Fruit fly (Drosophila melanogaster) whole organism, adult: Measurements from ENCODE around the gene CG9757.

Experiments used
- CG11617 ChIP-seq: fragments of 200-800 bp; sonication (Bioruptor generic); optimal IDR thresholded peaks from 2 replicates; lab custom pipeline; 2017; ENCODE audit warnings: mild to moderate bottlenecking, missing biosample characterization, missing genetic modification reagents, missing genetic modification characterization
- CG12768 ChIP-seq: fragments of 200-800 bp; sonication (Bioruptor generic); optimal IDR thresholded peaks from 2 replicates; lab custom pipeline; 2017; ENCODE audit warnings: missing biosample characterization, missing genetic modification characterization, mild to moderate bottlenecking, moderate library complexity, missing genetic modification reagents
- CG14711 ChIP-seq: fragments of 200-800 bp; sonication (Bioruptor generic); optimal IDR thresholded peaks from 2 replicates; lab custom pipeline; 2018; ENCODE audit warnings: missing biosample characterization, mild to moderate bottlenecking, missing genetic modification characterization, moderate library complexity
- CG1620 ChIP-seq: fragments of 200-800 bp; sonication (Bioruptor generic); optimal IDR thresholded peaks from 2 replicates; lab custom pipeline; 2016; ENCODE audit warnings: missing biosample characterization, missing genetic modification characterization
- CG33017 ChIP-seq: fragments of 200-800 bp; sonication (Bioruptor generic); optimal IDR thresholded peaks from 2 replicates; lab custom pipeline; 2018; ENCODE audit warnings: missing biosample characterization, mild to moderate bottlenecking, missing genetic modification characterization, moderate library complexity
- CG5204 ChIP-seq: fragments of 200-800 bp; sonication (Bioruptor generic); optimal IDR thresholded peaks from 2 replicates; lab custom pipeline; 2016; ENCODE audit warnings: missing biosample characterization, missing genetic modification characterization
- CG7045 ChIP-seq: fragments of 200-800 bp; sonication (Bioruptor generic); optimal IDR thresholded peaks from 2 replicates; lab custom pipeline; 2017; ENCODE audit warnings: missing biosample characterization, mild to moderate bottlenecking, missing genetic modification characterization
- CG7101 ChIP-seq: fragments of 200-800 bp; sonication (Bioruptor generic); optimal IDR thresholded peaks from 2 replicates; lab custom pipeline; 2018; ENCODE audit warnings: missing biosample characterization, mild to moderate bottlenecking, missing genetic modification characterization, moderate library complexity
- Clk ChIP-seq: fragments of 200-800 bp; sonication (Bioruptor generic); optimal IDR thresholded peaks from 2 replicates; lab custom pipeline; 2017; ENCODE audit warnings: missing biosample characterization, missing genetic modification characterization
- Crg-1 ChIP-seq: fragments of 200-800 bp; sonication (Bioruptor generic); optimal IDR thresholded peaks from 2 replicates; lab custom pipeline; 2016; ENCODE audit warnings: missing biosample characterization, missing genetic modification characterization
- Hr96 ChIP-seq: fragments of 200-800 bp; sonication (Bioruptor generic); optimal IDR thresholded peaks from 2 replicates; lab custom pipeline; 2016; ENCODE audit warnings: missing biosample characterization, missing genetic modification characterization
- Mnt ChIP-seq: fragments of 200-800 bp; sonication (Bioruptor generic); optimal IDR thresholded peaks from 2 replicates; lab custom pipeline; 2016; ENCODE audit warnings: missing biosample characterization, mild to moderate bottlenecking, missing genetic modification characterization
- bab1 ChIP-seq: fragments of 200-800 bp; sonication (Bioruptor generic); optimal IDR thresholded peaks from 3 replicates; lab custom pipeline; 2019; ENCODE audit warnings: missing biosample characterization, mild to moderate bottlenecking, missing genetic modification characterization, moderate library complexity
- cic ChIP-seq: fragments of 200-800 bp; sonication (Bioruptor generic); optimal IDR thresholded peaks from 2 replicates; lab custom pipeline; 2017; ENCODE audit warnings: missing biosample characterization, mild to moderate bottlenecking, missing genetic modification characterization, moderate library complexity
- cnc ChIP-seq, 2 experiments: fragments of >200 bp; optimal IDR thresholded peaks; 2 replicates each; lab custom pipeline; 2017
- kay ChIP-seq: fragments of 200-800 bp; sonication (Bioruptor generic); peaks from one replicate; lab custom pipeline; 2016; ENCODE audit warnings: missing biosample characterization, missing genetic modification characterization, borderline replicate concordance
- ovo ChIP-seq: fragments of 200-800 bp; sonication (Bioruptor generic); optimal IDR thresholded peaks from 2 replicates; lab custom pipeline; 2016; ENCODE audit warnings: missing biosample characterization, missing genetic modification characterization
- pad ChIP-seq: fragments of 200-800 bp; sonication (Bioruptor generic); optimal IDR thresholded peaks from 3 replicates; lab custom pipeline; 2017; ENCODE audit warnings: missing biosample characterization, missing genetic modification characterization, mild to moderate bottlenecking, moderate library complexity, missing genetic modification reagents
- tj ChIP-seq: fragments of 200-800 bp; sonication (Bioruptor generic); optimal IDR thresholded peaks from 3 replicates; lab custom pipeline; 2017; ENCODE audit warnings: missing biosample characterization, mild to moderate bottlenecking, missing genetic modification characterization, moderate library complexity
- toe ChIP-seq: fragments of 200-800 bp; sonication (Bioruptor generic); optimal IDR thresholded peaks from 2 replicates; lab custom pipeline; 2016; ENCODE audit warnings: missing biosample characterization, missing genetic modification characterization

CG9757 gene

dm6 chr3R:13617228-13617627 lies 5.0 kb upstream of the CG9757 start:
- TF ChIP-seq CG11617 (GFP tag; lab: Kevin White, UChicago) (no peak), kay (no peak), CG12768 (GFP tag; lab: Kevin White, UChicago) (no peak), cnc (optimal IDR thresholded peaks at IDR 0.05; lab: Kevin White, UChicago) (no peak), CG5204 (no peak), Crg-1 (GFP tag; lab: Kevin White, UChicago) (no peak), tj (GFP tag; lab: Kevin White, UChicago) (no peak), CG33017 (tag; lab: Kevin White, UChicago) (no peak), Clk (no peak), Mnt (GFP tag; lab: Kevin White, UChicago) (no peak), bab1 (no peak), CG7045 (no peak)

dm6 chr3R:13615617-13616016 lies 3.4 kb upstream of the CG9757 start, which contains the start of gene CG9269:
Gene CG9269 (plus strand): TSS chr3R:13615917.
- no peak for TF ChIP-seq Hr96
- no peak for TF ChIP-seq Crg-1 (GFP tag; lab: Kevin White, UChicago)
- no peak for TF ChIP-seq pad (GFP tag; lab: Kevin White, UChicago)
- no peak for TF ChIP-seq cnc (optimal IDR thresholded peaks at IDR 0.05; lab: Kevin White, UChicago)
- no peak for TF ChIP-seq CG14711 (tag; lab: Kevin White, UChicago)

- TF ChIP-seq Mnt (GFP tag; lab: Kevin White, UChicago) (no peak), CG33017 (tag; lab: Kevin White, UChicago) (no peak), Crg-1 (GFP tag; lab: Kevin White, UChicago) (no peak), CG5204 (no peak), cic (GFP tag; lab: Kevin White, UChicago) (no peak), ovo (GFP tag; lab: Kevin White, UChicago) (no peak), cnc (optimal IDR thresholded peaks at IDR 0.05; lab: Kevin White, UChicago) (no peak), kay (no peak), CG7045 (no peak), CG14711 (tag; lab: Kevin White, UChicago) (no peak), CG1620 (GFP tag; lab: Kevin White, UChicago) (no peak), tj (GFP tag; lab: Kevin White, UChicago) (no peak)
Observed at dm6 chr3R:13615007-13615406, 2.8 kb upstream of the CG9757 start.

- TF ChIP-seq CG14711 (tag; lab: Kevin White, UChicago) (no peak), toe (GFP tag; lab: Kevin White, UChicago) (no peak), CG12768 (GFP tag; lab: Kevin White, UChicago) (no peak), cnc (optimal IDR thresholded peaks at IDR 0.05; lab: Kevin White, UChicago) (no peak), bab1 (no peak), CG11617 (GFP tag; lab: Kevin White, UChicago) (no peak), ovo (GFP tag; lab: Kevin White, UChicago) (no peak), CG7045 (no peak)
Observed at dm6 chr3R:13609146-13609545, 3.1 kb downstream of the CG9757 start, which contains the start of gene CG9759. Gene CG9759 (minus strand): TSS chr3R:13609246.

dm6 chr3R:13600539-13600938 lies 11.7 kb downstream of the CG9757 start:
- TF ChIP-seq tj (GFP tag; lab: Kevin White, UChicago) (no peak), Clk (no peak), cic (GFP tag; lab: Kevin White, UChicago) (no peak), CG33017 (tag; lab: Kevin White, UChicago) (no peak), bab1 (no peak), CG7101 (no peak)

dm6 chr3R:13596409-13596808 lies 15.8 kb downstream of the CG9757 start:
- TF ChIP-seq ovo (GFP tag; lab: Kevin White, UChicago) (no peak), CG7101 (no peak), pad (GFP tag; lab: Kevin White, UChicago) (no peak)

- TF ChIP-seq CG14711 (tag; lab: Kevin White, UChicago) (no peak), cnc (optimal IDR thresholded peaks at IDR 0.05; lab: Kevin White, UChicago) (no peak), toe (GFP tag; lab: Kevin White, UChicago) (no peak)
Observed at dm6 chr3R:13592557-13592956, 19.7 kb downstream of the CG9757 start, which contains the start of gene CG14369. Gene CG14369 (minus strand): TSS chr3R:13592657.

- TF ChIP-seq pad (GFP tag; lab: Kevin White, UChicago) = no peak
- no peak for TF ChIP-seq CG11617 (GFP tag; lab: Kevin White, UChicago)
- TF ChIP-seq Mnt (GFP tag; lab: Kevin White, UChicago) = no peak
- TF ChIP-seq cic (GFP tag; lab: Kevin White, UChicago) = no peak
- no peak for TF ChIP-seq CG14711 (tag; lab: Kevin White, UChicago)
- no peak for TF ChIP-seq tj (GFP tag; lab: Kevin White, UChicago)
- TF ChIP-seq CG33017 (tag; lab: Kevin White, UChicago) = no peak
- TF ChIP-seq Clk = no peak
- no peak for TF ChIP-seq cnc (optimal IDR thresholded peaks at IDR 0.05; lab: Kevin White, UChicago)
- TF ChIP-seq Crg-1 (GFP tag; lab: Kevin White, UChicago) = no peak
- TF ChIP-seq CG7101 = no peak
- TF ChIP-seq CG7045 = no peak
- TF ChIP-seq kay = no peak
- no peak for TF ChIP-seq toe (GFP tag; lab: Kevin White, UChicago)
- no peak for TF ChIP-seq ovo (GFP tag; lab: Kevin White, UChicago)
- no peak for TF ChIP-seq Hr96
Observed at dm6 chr3R:13587697-13588096, 24.5 kb downstream of the CG9757 start, which contains the start of gene CG14370. Gene CG14370 (plus strand): TSS chr3R:13587997.
